Worm (Caenorhabditis elegans) whole organism, young adult: ENCODE measurements around the gene F54E7.9.

Source experiments
- B0019.2 ChIP-seq: fragments of 200-800 bp; sonication (Bioruptor generic); conservative IDR thresholded peaks from 2 replicates; pipeline ENCODE4 v1.3.6; 2022; ENCODE audit warnings: missing genetic modification reagents, missing genetic modification characterization, missing compliant biosample characterization
- C17E4.6 ChIP-seq: fragments of 200-800 bp; sonication (Bioruptor generic); IDR thresholded peaks from 2 replicates; pipeline ENCODE4 v1.3.6; 2022; ENCODE audit warnings: missing genetic modification reagents, missing genetic modification characterization, missing compliant biosample characterization
- F22D6.2 ChIP-seq: sonication (generic microtip); optimal IDR thresholded peaks from 2 replicates; lab custom pipeline; 2016; ENCODE audit warnings: mild to moderate bottlenecking, missing genetic modification characterization, missing compliant biosample characterization
- F23B12.7 ChIP-seq: sonication (generic microtip); optimal IDR thresholded peaks from 2 replicates; lab custom pipeline; 2017; ENCODE audit warnings: missing genetic modification characterization, mild to moderate bottlenecking, missing compliant biosample characterization, antibody characterized with exemption, moderate library complexity; ENCODE audit not compliant: insufficient read depth
- F37B4.10 ChIP-seq: fragments of 200-800 bp; sonication (Bioruptor generic); IDR thresholded peaks from 2 replicates; pipeline ENCODE4 v1.3.6; 2022; ENCODE audit warnings: missing genetic modification characterization, missing compliant biosample characterization
- F49E8.2 ChIP-seq: sonication (generic microtip); optimal IDR thresholded peaks from 3 replicates; lab custom pipeline; 2017; ENCODE audit warnings: missing genetic modification characterization, mild to moderate bottlenecking, missing compliant biosample characterization, antibody characterized with exemption, moderate library complexity; ENCODE audit not compliant: insufficient read depth
- K11D2.4 ChIP-seq: fragments of 200-800 bp; sonication (Bioruptor generic); IDR thresholded peaks from 2 replicates; pipeline ENCODE4 v1.3.6; 2022; ENCODE audit warnings: missing genetic modification reagents, missing genetic modification characterization, missing compliant biosample characterization
- T26A5.8 ChIP-seq: sonication (generic microtip); optimal IDR thresholded peaks from 2 replicates; lab custom pipeline; 2016; ENCODE audit warnings: missing genetic modification characterization, missing compliant biosample characterization
- Y53G8AR.9 ChIP-seq: fragments of 200-800 bp; sonication (Bioruptor generic); conservative IDR thresholded peaks from 2 replicates; pipeline ENCODE4 v1.3.6; 2022; ENCODE audit warnings: missing genetic modification reagents, missing genetic modification characterization, missing compliant biosample characterization
- Y56A3A.18 ChIP-seq: fragments of 200-800 bp; sonication (Bioruptor generic); IDR thresholded peaks from 2 replicates; pipeline ENCODE4 v1.3.6; 2022; ENCODE audit warnings: missing genetic modification reagents, missing genetic modification characterization, missing compliant biosample characterization
- ama-1 ChIP-seq, 3 experiments: fragments of 150-350 bp in 1 of 3; sonication (generic microtip) in 2 of 3; optimal IDR thresholded peaks; 2 replicates each; lab custom pipeline; 2014 to 2018; ENCODE audit warnings: missing biosample characterization in 2 of 3, missing genetic modification characterization in 2 of 3, missing genetic modification reagents in 2 of 3
- aptf-3 ChIP-seq: fragments of 200-800 bp; sonication (Bioruptor generic); IDR thresholded peaks from 2 replicates; pipeline ENCODE4 v1.3.6; 2022; ENCODE audit warnings: missing genetic modification characterization, missing compliant biosample characterization
- athp-1 ChIP-seq: sonication (generic microtip); optimal IDR thresholded peaks from 2 replicates; lab custom pipeline; 2017; ENCODE audit warnings: mild to moderate bottlenecking, missing genetic modification characterization, missing compliant biosample characterization
- bed-1 ChIP-seq: fragments of 200-800 bp; sonication (Bioruptor generic); IDR thresholded peaks from 2 replicates; pipeline ENCODE4 v1.3.6; 2022; ENCODE audit warnings: missing genetic modification reagents, missing genetic modification characterization, missing compliant biosample characterization
- cebp-1 ChIP-seq, 2 experiments: fragments of 200-800 bp in 1 of 2; sonication (Bioruptor generic) in 1 of 2; sonication (generic microtip) in 1 of 2; IDR thresholded peaks in 1 of 2; optimal IDR thresholded peaks in 1 of 2; 2 replicates each; pipeline versions ENCODE4 v1.3.6 to Lab custom; 2017 to 2022; ENCODE audit warnings: missing compliant biosample characterization in 2 of 2, missing genetic modification characterization in 2 of 2, mild to moderate bottlenecking in 1 of 2, missing genetic modification reagents in 1 of 2, moderate library complexity in 1 of 2
- ceh-100 ChIP-seq: fragments of 200-800 bp; sonication (Bioruptor generic); IDR thresholded peaks from 2 replicates; pipeline ENCODE4 v1.3.6; 2022; ENCODE audit warnings: missing genetic modification reagents, missing genetic modification characterization, missing compliant biosample characterization
- ceh-40 ChIP-seq: fragments of 200-800 bp; sonication (Bioruptor generic); IDR thresholded peaks from 2 replicates; pipeline ENCODE4 v1.3.6; 2022; ENCODE audit warnings: missing genetic modification characterization, missing compliant biosample characterization
- ceh-58 ChIP-seq: fragments of 200-800 bp; sonication (Bioruptor generic); IDR thresholded peaks from 2 replicates; pipeline ENCODE4 v1.3.6; 2022; ENCODE audit warnings: missing genetic modification characterization, missing compliant biosample characterization
- ceh-91 ChIP-seq: fragments of 200-800 bp; sonication (Bioruptor generic); IDR thresholded peaks from 2 replicates; pipeline ENCODE4 v1.3.6; 2022; ENCODE audit warnings: missing genetic modification reagents, missing genetic modification characterization, missing compliant biosample characterization
- die-1 ChIP-seq: sonication (generic microtip); optimal IDR thresholded peaks from 2 replicates; lab custom pipeline; 2016; ENCODE audit warnings: missing genotype, mild to moderate bottlenecking, missing genetic modification characterization, missing compliant biosample characterization
- dox-1 ChIP-seq: fragments of 200-800 bp; sonication (Bioruptor generic); IDR thresholded peaks from 2 replicates; pipeline ENCODE4 v1.3.6; 2022; ENCODE audit warnings: missing genetic modification reagents, missing genetic modification characterization, missing compliant biosample characterization
- gei-17 ChIP-seq: fragments of 200-800 bp; sonication (Bioruptor generic); optimal IDR thresholded peaks from 2 replicates; lab custom pipeline; 2018; ENCODE audit warnings: mild to moderate bottlenecking, missing genetic modification characterization, missing compliant biosample characterization
- him-1 ChIP-seq: sonication (generic microtip); optimal IDR thresholded peaks from 2 replicates; lab custom pipeline; 2016; ENCODE audit warnings: missing genotype, missing genetic modification reagents, missing genetic modification characterization, missing compliant biosample characterization
- hmg-20 ChIP-seq: fragments of 200-800 bp; sonication (Bioruptor generic); IDR thresholded peaks from 2 replicates; pipeline ENCODE4 v1.3.6; 2022; ENCODE audit warnings: missing genetic modification reagents, missing genetic modification characterization, missing compliant biosample characterization
- hrde-1 ChIP-seq: sonication (generic microtip); optimal IDR thresholded peaks from 2 replicates; lab custom pipeline; 2016; ENCODE audit warnings: missing genetic modification characterization, mild to moderate bottlenecking, missing compliant biosample characterization, moderate library complexity, missing genotype, missing genetic modification reagents, borderline replicate concordance
- lag-1 ChIP-seq: fragments of 200-800 bp; sonication (Bioruptor generic); IDR thresholded peaks from 2 replicates; pipeline ENCODE4 v1.3.6; 2022; ENCODE audit warnings: missing genetic modification reagents, missing genetic modification characterization, missing compliant biosample characterization
- lin-26 ChIP-seq: fragments of 200-800 bp; sonication (Bioruptor generic); IDR thresholded peaks from 2 replicates; pipeline ENCODE4 v1.3.6; 2022; ENCODE audit warnings: missing genetic modification reagents, missing genetic modification characterization, missing compliant biosample characterization
- lir-1 ChIP-seq: fragments of 200-800 bp; sonication (Bioruptor generic); conservative IDR thresholded peaks from 2 replicates; pipeline ENCODE4 v1.3.6; 2022; ENCODE audit warnings: missing genetic modification reagents, missing genetic modification characterization, missing compliant biosample characterization
- lsy-27 ChIP-seq: sonication (generic microtip); optimal IDR thresholded peaks from 2 replicates; lab custom pipeline; 2017; ENCODE audit warnings: missing genetic modification characterization, mild to moderate bottlenecking, missing compliant biosample characterization, antibody characterized with exemption, missing genotype, borderline replicate concordance; ENCODE audit not compliant: insufficient read depth
- madf-10 ChIP-seq: sonication (generic microtip); optimal IDR thresholded peaks from 2 replicates; lab custom pipeline; 2016; ENCODE audit warnings: mild to moderate bottlenecking, missing genetic modification characterization, missing compliant biosample characterization
- mes-4 ChIP-seq: sonication (generic microtip); optimal IDR thresholded peaks from 2 replicates; lab custom pipeline; 2016; ENCODE audit warnings: missing genotype, missing genetic modification characterization, missing compliant biosample characterization
- nhr-120 ChIP-seq: fragments of 200-800 bp; sonication (Bioruptor generic); IDR thresholded peaks from 2 replicates; pipeline ENCODE4 v1.3.6; 2022; ENCODE audit warnings: missing genetic modification characterization, missing compliant biosample characterization
- nhr-179 ChIP-seq: sonication (generic microtip); optimal IDR thresholded peaks from 2 replicates; lab custom pipeline; 2016; ENCODE audit warnings: mild to moderate bottlenecking, missing genetic modification characterization, missing compliant biosample characterization
- nhr-27 ChIP-seq: fragments of 200-800 bp; sonication (Bioruptor generic); optimal IDR thresholded peaks from 2 replicates; lab custom pipeline; 2018; ENCODE audit warnings: mild to moderate bottlenecking, missing genetic modification characterization, moderate library complexity, missing compliant biosample characterization
- nhr-80 ChIP-seq: sonication (generic microtip); optimal IDR thresholded peaks from 2 replicates; lab custom pipeline; 2016; ENCODE audit warnings: missing genetic modification characterization, missing compliant biosample characterization
- nhr-90 ChIP-seq: sonication (generic microtip); optimal IDR thresholded peaks from 2 replicates; lab custom pipeline; 2016; ENCODE audit warnings: missing genotype, mild to moderate bottlenecking, missing genetic modification characterization, missing compliant biosample characterization
- rec-8 ChIP-seq, 2 experiments: sonication (generic microtip); optimal IDR thresholded peaks; 2 replicates each; lab custom pipeline; 2016; ENCODE audit warnings: mild to moderate bottlenecking in 2 of 2, missing genetic modification characterization in 2 of 2, missing genetic modification reagents in 2 of 2, missing genotype in 2 of 2, missing biosample characterization in 1 of 2, missing compliant biosample characterization in 1 of 2, moderate library complexity in 1 of 2
- rpc-1 ChIP-seq, 2 experiments: fragments of 150-350 bp in 1 of 2; sonication (generic microtip) in 1 of 2; optimal IDR thresholded peaks; 2 replicates each; lab custom pipeline; 2014 to 2018; ENCODE audit warnings: missing biosample characterization in 1 of 2, missing genetic modification characterization in 1 of 2, missing genetic modification reagents in 1 of 2, missing genotype in 1 of 2
- sea-2 ChIP-seq: fragments of 200-800 bp; sonication (Bioruptor generic); IDR thresholded peaks from 2 replicates; pipeline ENCODE4 v1.3.6; 2022; ENCODE audit warnings: missing genetic modification characterization, missing compliant biosample characterization
- snpc-1.1 ChIP-seq: sonication (generic microtip); optimal IDR thresholded peaks from 2 replicates; lab custom pipeline; 2017; ENCODE audit warnings: missing genetic modification characterization, mild to moderate bottlenecking, missing compliant biosample characterization, antibody characterized with exemption, moderate library complexity, missing genotype, missing genetic modification reagents; ENCODE audit not compliant: insufficient read depth
- snpc-1.3 ChIP-seq: sonication (generic microtip); optimal IDR thresholded peaks from 2 replicates; lab custom pipeline; 2017; ENCODE audit warnings: missing genetic modification characterization, mild to moderate bottlenecking, missing compliant biosample characterization, antibody characterized with exemption, moderate library complexity, missing genotype, missing genetic modification reagents; ENCODE audit not compliant: insufficient read depth
- snpc-3.4 ChIP-seq: sonication (generic microtip); optimal IDR thresholded peaks from 2 replicates; lab custom pipeline; 2017; ENCODE audit warnings: missing genetic modification characterization, mild to moderate bottlenecking, missing compliant biosample characterization, antibody characterized with exemption, moderate library complexity, missing genotype, missing genetic modification reagents
- tlf-1 ChIP-seq: fragments of 200-800 bp; sonication (Bioruptor generic); optimal IDR thresholded peaks from 2 replicates; lab custom pipeline; 2018; ENCODE audit warnings: mild to moderate bottlenecking, missing genetic modification characterization, missing compliant biosample characterization
- unc-62 ChIP-seq: fragments of 150-350 bp; optimal IDR thresholded peaks from 2 replicates; lab custom pipeline; 2014; ENCODE audit warnings: missing biosample characterization, missing genetic modification reagents, missing genetic modification characterization
- zfh-2 ChIP-seq: fragments of 200-800 bp; sonication (Bioruptor generic); conservative IDR thresholded peaks from 2 replicates; pipeline ENCODE4 v1.3.6; 2022; ENCODE audit warnings: missing genetic modification reagents, missing genetic modification characterization, missing compliant biosample characterization

Gene F54E7.9

DNA sequence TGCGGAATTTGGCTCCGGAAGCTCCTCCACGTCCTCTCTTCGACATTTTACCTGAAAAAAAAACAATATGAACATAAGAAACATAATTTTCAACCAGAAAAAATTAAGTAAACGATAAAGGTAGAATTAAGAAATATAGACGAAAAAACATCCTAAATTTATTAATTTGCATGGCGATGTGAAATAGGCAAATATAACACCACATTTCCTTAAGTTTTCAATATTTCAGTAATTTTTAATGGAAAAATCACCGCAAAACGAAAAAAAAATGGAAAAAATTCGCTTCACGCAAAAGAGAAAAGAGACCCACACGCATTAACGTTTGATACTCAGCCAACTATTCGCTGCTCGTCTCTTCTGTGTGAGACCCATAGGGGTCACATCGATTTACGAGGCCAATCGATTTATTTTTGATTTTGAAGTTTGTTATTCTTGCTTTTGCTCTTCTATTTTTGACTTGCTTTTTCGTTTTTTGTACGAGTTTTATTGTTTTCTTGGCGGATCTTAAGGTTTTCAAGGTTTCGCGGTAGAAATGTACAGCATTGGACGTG, 28.5 kb upstream of the F54E7.9 start, which contains the start of gene rpl-23 (continued):
- no peak for TF ChIP-seq Y56A3A.18 (GFP tag; lab: Robert Waterston, UW)
- peak; percentile 87 for TF ChIP-seq snpc-3.4 (tag; lab: Kevin White, UChicago)
- no peak for TF ChIP-seq hmg-20 (GFP tag; lab: Robert Waterston, UW)
- TF ChIP-seq F22D6.2 (tag; lab: Kevin White, UChicago): no peak
- no peak for TF ChIP-seq rpc-1 (optimal IDR thresholded peaks at IDR 0.05; lab: Kevin White, UChicago)
- TF ChIP-seq rpc-1 (tag; optimal IDR thresholded peaks at IDR 0.05; lab: Kevin White, UChicago): no peak
- TF ChIP-seq C17E4.6 (GFP tag; lab: Robert Waterston, UW): no peak
- TF ChIP-seq hrde-1: no peak
- no peak for TF ChIP-seq lin-26 (GFP tag; lab: Robert Waterston, UW)
- TF ChIP-seq snpc-1.1 (tag; lab: Kevin White, UChicago): peak; percentile 54
- TF ChIP-seq lsy-27: peak; percentile 53
- peak; percentile 55 for TF ChIP-seq madf-10 (tag; lab: Kevin White, UChicago)
- peak; percentile 78 for TF ChIP-seq snpc-1.3 (tag; lab: Kevin White, UChicago)
- peak; percentile 68 for TF ChIP-seq ceh-91 (GFP tag; lab: Robert Waterston, UW)
- no peak for TF ChIP-seq unc-62 (GFP tag; lab: Kevin White, UChicago)
- TF ChIP-seq F23B12.7 (tag; lab: Kevin White, UChicago): peak; percentile 92
- TF ChIP-seq rec-8 (tag; optimal IDR thresholded peaks at IDR 0.05; lab: Kevin White, UChicago): no peak
- no peak for TF ChIP-seq ama-1 (optimal IDR thresholded peaks at IDR 0.05; lab: Kevin White, UChicago)
- TF ChIP-seq ama-1 (GFP tag; optimal IDR thresholded peaks at IDR 0.05; lab: Kevin White, UChicago): peak in 1 of 2 experiments; percentile 19
- no peak for TF ChIP-seq him-1
- no peak for TF ChIP-seq nhr-27
- TF ChIP-seq F37B4.10 (GFP tag; lab: Robert Waterston, UW): no peak
- no peak for TF ChIP-seq mes-4
- no peak for TF ChIP-seq T26A5.8 (tag; lab: Kevin White, UChicago)
- TF ChIP-seq nhr-90 (tag; lab: Kevin White, UChicago): no peak
- TF ChIP-seq dox-1 (GFP tag; lab: Robert Waterston, UW): peak; percentile 60; the same call in 1 of the 2 replicates
- TF ChIP-seq ceh-40 (GFP tag; lab: Robert Waterston, UW): no peak
- TF ChIP-seq die-1 (tag; lab: Kevin White, UChicago): no peak
- no peak for TF ChIP-seq aptf-3
- TF ChIP-seq cebp-1 (GFP tag; IDR thresholded peaks at IDR 0.05; lab: Robert Waterston, UW): no peak; the same call in 1 of the 2 replicates
- TF ChIP-seq cebp-1 (tag; optimal IDR thresholded peaks at IDR 0.05; lab: Kevin White, UChicago): peak; percentile 68
- TF ChIP-seq Y53G8AR.9 (GFP tag; lab: Robert Waterston, UW): peak; percentile 85
- peak; percentile 67 for TF ChIP-seq tlf-1 (GFP tag; lab: Kevin White, UChicago)
- TF ChIP-seq lir-1 (GFP tag; lab: Robert Waterston, UW): 0 out of 2 replicates have a peak, but pooled peaks have one; percentile 16
- peak; percentile 35; the same call in 1 of the 2 replicates for TF ChIP-seq K11D2.4 (GFP tag; lab: Robert Waterston, UW)
- TF ChIP-seq lag-1: no peak
- peak; percentile 82 for TF ChIP-seq F49E8.2
- TF ChIP-seq zfh-2 (GFP tag; lab: Robert Waterston, UW): no peak
- no peak for TF ChIP-seq ceh-58 (GFP tag; lab: Robert Waterston, UW)
- no peak for TF ChIP-seq bed-1
- no peak for TF ChIP-seq nhr-120 (GFP tag; lab: Robert Waterston, UW)
- TF ChIP-seq B0019.2: peak; percentile 48; the same call in 1 of the 2 replicates
- no peak for TF ChIP-seq gei-17 (GFP tag; lab: Kevin White, UChicago)
- TF ChIP-seq nhr-80 (tag; lab: Kevin White, UChicago): peak; percentile 5
- no peak for TF ChIP-seq sea-2 (GFP tag; lab: Robert Waterston, UW)
- no peak for TF ChIP-seq ceh-100 (GFP tag; lab: Robert Waterston, UW)
- TF ChIP-seq athp-1: peak; percentile 81
- TF ChIP-seq nhr-179: no peak
